Fruit fly (Drosophila melanogaster): Measurements from ENCODE around the gene CG6845.

The CG6845 gene

DNA sequence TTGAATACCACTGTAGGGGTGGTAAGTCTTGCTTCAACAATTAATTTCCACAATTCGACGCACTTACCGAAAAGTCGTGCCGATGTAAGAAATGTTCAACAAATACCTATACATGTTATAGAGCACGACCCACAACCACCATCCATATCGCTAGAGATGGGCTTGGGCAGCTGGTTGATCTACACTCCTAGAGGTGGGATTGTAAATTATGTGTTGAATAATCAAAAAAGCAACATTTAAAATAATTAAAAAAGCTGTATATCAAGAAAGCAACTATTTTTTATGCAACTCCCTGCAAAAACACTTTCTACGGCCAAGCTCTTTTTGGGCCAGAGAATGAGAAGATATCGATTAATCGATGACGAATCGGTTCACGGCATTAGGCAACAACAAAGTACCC is 38.0 kb downstream of the CG6845 start, which contains the start of the genes CG34140, Mkp and Mtch (continued):
- TF ChIP-seq CG15011 (GFP tag; optimal IDR thresholded peaks at IDR 0.05) (no peak), CG31441 (GFP tag; IDR thresholded peaks at IDR 0.05) (no peak), H15 (GFP tag; IDR thresholded peaks at IDR 0.05) (peak; percentile 81), Fer1 (GFP tag; optimal IDR thresholded peaks at IDR 0.05) (peak; percentile 84), ro (GFP tag; IDR thresholded peaks at IDR 0.05) (no peak), H2.0 (GFP tag; IDR thresholded peaks at IDR 0.05) (peak; percentile 76), Atf3 (GFP tag; optimal IDR thresholded peaks at IDR 0.05) (peak; percentile 85), B-H2 (GFP tag; optimal IDR thresholded peaks at IDR 0.05) (no peak), CG2889 (GFP tag; IDR thresholded peaks at IDR 0.05) (peak; percentile 70), CG30403 (GFP tag; optimal IDR thresholded peaks at IDR 0.05) (peak; percentile 94), Nf-YA (GFP tag; IDR thresholded peaks at IDR 0.05) (no peak), pzg (GFP tag; optimal IDR thresholded peaks at IDR 0.05) (peak; percentile 82), Ssrp (tag; optimal IDR thresholded peaks at IDR 0.05) (peak; percentile 78), CG2129 (GFP tag; IDR thresholded peaks at IDR 0.05; ENCODE audit: partially characterized antibody) (peak; percentile 97), lmd (GFP tag; IDR thresholded peaks at IDR 0.05) (peak; percentile 71), MESR4 (GFP tag; optimal IDR thresholded peaks at IDR 0.05) (peak; percentile 75), Oaz (GFP tag; IDR thresholded peaks at IDR 0.05) (0 out of 2 replicates have a peak, but pooled peaks have one; percentile 39), CG7963 (GFP tag; IDR thresholded peaks at IDR 0.05; ENCODE audit: partially characterized antibody) (peak; percentile 54; the same call in 2 of the 3 replicates), h (optimal IDR thresholded peaks at IDR 0.05) (no peak), CG14667 (GFP tag; IDR thresholded peaks at IDR 0.05) (peak; percentile 70), pnt (GFP tag; optimal IDR thresholded peaks at IDR 0.05) (peak; percentile 77), CG18619 (GFP tag; optimal IDR thresholded peaks at IDR 0.05) (peak; percentile 70), fru (optimal IDR thresholded peaks at IDR 0.05) (no peak), Trl (optimal IDR thresholded peaks at IDR 0.05) (no peak), Trl (GFP tag; optimal IDR thresholded peaks at IDR 0.05) (peak; percentile 93), gsb-n (tag; optimal IDR thresholded peaks at IDR 0.05) (no peak), Jarid2 (GFP tag; optimal IDR thresholded peaks at IDR 0.05) (no peak), CG2712 (tag; optimal IDR thresholded peaks at IDR 0.05) (peak; percentile 88), Pdp1 (GFP tag; optimal IDR thresholded peaks at IDR 0.05) (peak; percentile 90 to 99), CTCF (GFP tag; optimal IDR thresholded peaks at IDR 0.05) (no peak), Hsf (GFP tag; optimal IDR thresholded peaks at IDR 0.05) (peak; percentile 89), corto (GFP tag; optimal IDR thresholded peaks at IDR 0.05) (peak; percentile 79), CG18262 (tag; optimal IDR thresholded peaks at IDR 0.05) (no peak), Nf-YC (tag; optimal IDR thresholded peaks at IDR 0.05) (no peak), mld (GFP tag; IDR thresholded peaks at IDR 0.05; ENCODE audit: partially characterized antibody) (peak; percentile 60; the same call in 1 of the 3 replicates), Side (GFP tag; optimal IDR thresholded peaks at IDR 0.05) (peak; percentile 87), CG30431 (GFP tag; optimal IDR thresholded peaks at IDR 0.05) (peak; percentile 44), CG10654 (GFP tag; optimal IDR thresholded peaks at IDR 0.05) (peak; percentile 84), CG12942 (GFP tag; optimal IDR thresholded peaks at IDR 0.05) (peak; percentile 86), Hmr (GFP tag; optimal IDR thresholded peaks at IDR 0.05) (no peak), CG14441 (GFP tag; IDR thresholded peaks at IDR 0.05) (peak; percentile 78), grau (tag; optimal IDR thresholded peaks at IDR 0.05) (no peak), Antp (GFP tag; optimal IDR thresholded peaks at IDR 0.05) (peak; percentile 89), hkb (optimal IDR thresholded peaks at IDR 0.05) (peak; percentile 88), hkb (GFP tag; IDR thresholded peaks at IDR 0.05) (peak; percentile 85), CG9609 (GFP tag; optimal IDR thresholded peaks at IDR 0.05) (peak; percentile 83), dm (GFP tag; optimal IDR thresholded peaks at IDR 0.05) (peak; percentile 85), Xbp1 (GFP tag; optimal IDR thresholded peaks at IDR 0.05) (peak; percentile 94), crol (GFP tag; IDR thresholded peaks at IDR 0.05) (no peak), Camta (GFP tag; optimal IDR thresholded peaks at IDR 0.05) (peak; percentile 79), prd (optimal IDR thresholded peaks at IDR 0.05) (no peak), prd (GFP tag; IDR thresholded peaks at IDR 0.05) (peak; percentile 92), CG2199 (GFP tag; IDR thresholded peaks at IDR 0.05) (no peak), crp (GFP tag; optimal IDR thresholded peaks at IDR 0.05) (peak; percentile 38 to 85)

Data from whole organism, embryonic.